Worm (Caenorhabditis elegans): Measurements from ENCODE around the gene T02H6.11.

Gene T02H6.11

ce11 chrII:682326-682725 is 18.6 kb downstream of the T02H6.11 start, which contains the start of gene T02H6.7:
Gene T02H6.7 (plus strand): TSS chrII:682626.
- TF ChIP-seq dao-5 (tag; optimal IDR thresholded peaks at IDR 0.05) (no peak), W03F9.2 (tag; optimal IDR thresholded peaks at IDR 0.05) (no peak), him-1 (tag; optimal IDR thresholded peaks at IDR 0.05) (no peak)

ce11 chrII:680612-681011 is 20.3 kb downstream of the T02H6.11 start, which contains the start of the genes T02H6.10 and T02H6.8:
Gene T02H6.10 (minus strand): TSS chrII:680712.
Gene T02H6.8 (plus strand): TSS chrII:680832.
- TF ChIP-seq W03F9.2 (tag; optimal IDR thresholded peaks at IDR 0.05) (no peak), him-1 (tag; optimal IDR thresholded peaks at IDR 0.05) (no peak), dao-5 (tag; optimal IDR thresholded peaks at IDR 0.05) (no peak)

- TF ChIP-seq W03F9.2 (tag; optimal IDR thresholded peaks at IDR 0.05), result no peak
- no peak for TF ChIP-seq dao-5 (tag; optimal IDR thresholded peaks at IDR 0.05)
- TF ChIP-seq him-1 (tag; optimal IDR thresholded peaks at IDR 0.05), result no peak
Observed at ce11 chrII:678581-678980, 22.3 kb downstream of the T02H6.11 start, which contains the start of gene T02H6.9. Gene T02H6.9 (plus strand): TSS chrII:678881.

- TF ChIP-seq him-1 (tag; optimal IDR thresholded peaks at IDR 0.05) (no peak), dao-5 (tag; optimal IDR thresholded peaks at IDR 0.05) (no peak), W03F9.2 (tag; optimal IDR thresholded peaks at IDR 0.05) (no peak)
Observed at ce11 chrII:675822-676221, 25.1 kb downstream of the T02H6.11 start.

- no peak for TF ChIP-seq W03F9.2 (tag; optimal IDR thresholded peaks at IDR 0.05)
- TF ChIP-seq him-1 (tag; optimal IDR thresholded peaks at IDR 0.05), result no peak
- TF ChIP-seq dao-5 (tag; optimal IDR thresholded peaks at IDR 0.05), result no peak
Observed at ce11 chrII:675303-675702, 25.6 kb downstream of the T02H6.11 start, which contains the start of gene Y39F10C.1. Gene Y39F10C.1 (plus strand): TSS chrII:675603.

ce11 chrII:674116-674515 is 26.8 kb downstream of the T02H6.11 start, which contains the start of gene Y39F10C.3:
Gene Y39F10C.3 (plus strand): TSS chrII:674416.
- no peak for TF ChIP-seq dao-5 (tag; optimal IDR thresholded peaks at IDR 0.05)
- TF ChIP-seq him-1 (tag; optimal IDR thresholded peaks at IDR 0.05), result no peak
- TF ChIP-seq W03F9.2 (tag; optimal IDR thresholded peaks at IDR 0.05), result no peak

- TF ChIP-seq him-1 (tag; optimal IDR thresholded peaks at IDR 0.05), result no peak
- TF ChIP-seq dao-5 (tag; optimal IDR thresholded peaks at IDR 0.05), result no peak
- no peak for TF ChIP-seq W03F9.2 (tag; optimal IDR thresholded peaks at IDR 0.05)
Observed at ce11 chrII:671025-671424, 29.9 kb downstream of the T02H6.11 start, which contains the start of gene sri-46. Gene sri-46 (minus strand): TSS chrII:671125.

- TF ChIP-seq him-1 (tag; optimal IDR thresholded peaks at IDR 0.05), result no peak
- TF ChIP-seq W03F9.2 (tag; optimal IDR thresholded peaks at IDR 0.05), result no peak
- TF ChIP-seq dao-5 (tag; optimal IDR thresholded peaks at IDR 0.05), result no peak
Observed at ce11 chrII:667864-668263, 33.1 kb downstream of the T02H6.11 start.

- TF ChIP-seq him-1 (tag; optimal IDR thresholded peaks at IDR 0.05), result no peak
- TF ChIP-seq W03F9.2 (tag; optimal IDR thresholded peaks at IDR 0.05), result no peak
Observed at ce11 chrII:661696-662095, 39.2 kb downstream of the T02H6.11 start, which contains the start of gene sri-45. Gene sri-45 (minus strand): TSS chrII:661796.

ce11 chrII:658369-658768 is 42.6 kb downstream of the T02H6.11 start, which contains the start of gene sdz-24:
Gene sdz-24 (plus strand): TSS chrII:658669.
- TF ChIP-seq W03F9.2 (tag; optimal IDR thresholded peaks at IDR 0.05), result no peak
- TF ChIP-seq him-1 (tag; optimal IDR thresholded peaks at IDR 0.05), result no peak
- no peak for TF ChIP-seq dao-5 (tag; optimal IDR thresholded peaks at IDR 0.05)

ce11 chrII:651324-651723 is 49.6 kb downstream of the T02H6.11 start:
- TF ChIP-seq him-1 (tag; optimal IDR thresholded peaks at IDR 0.05), result no peak
- no peak for TF ChIP-seq dao-5 (tag; optimal IDR thresholded peaks at IDR 0.05)
- TF ChIP-seq W03F9.2 (tag; optimal IDR thresholded peaks at IDR 0.05), result no peak

Data from whole organism, L4/young adult.